Fruit fly (Drosophila melanogaster): ENCODE data around the gene TwdlY.

TwdlY gene

DNA sequence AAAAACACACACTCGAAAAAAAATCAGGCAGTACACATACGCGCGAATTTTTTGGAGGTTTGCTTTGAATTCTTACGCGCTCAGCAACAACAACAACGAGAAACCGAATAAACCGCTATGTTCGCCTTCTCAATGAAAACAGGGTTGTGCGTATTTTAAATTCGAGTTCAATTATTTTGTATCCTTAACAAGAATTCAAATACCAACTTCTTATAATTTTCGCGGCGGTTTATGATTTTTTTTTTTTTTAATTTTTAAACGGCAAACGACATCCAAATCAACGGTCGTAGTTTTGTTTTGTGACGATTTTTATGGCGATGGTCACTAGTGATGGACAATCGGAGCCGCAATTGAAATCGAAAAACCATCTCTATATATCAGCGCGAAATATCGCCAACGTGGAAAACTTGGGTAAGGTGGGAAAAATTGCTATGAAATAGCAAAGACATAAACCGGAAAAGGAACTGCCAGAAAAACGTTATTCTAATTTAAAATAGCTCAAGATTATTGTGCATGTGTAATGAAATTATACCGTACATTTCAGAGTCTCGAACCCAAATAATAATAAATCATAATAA is 16.9 kb downstream of the TwdlY start, which contains the start of gene goe (continued):
- TF ChIP-seq CG15479 (GFP tag; optimal IDR thresholded peaks at IDR 0.05) (no peak), grau (tag; optimal IDR thresholded peaks at IDR 0.05) (peak; percentile 76), mld (GFP tag; IDR thresholded peaks at IDR 0.05; ENCODE audit: partially characterized antibody) (peak; percentile 65; the same call in 1 of the 3 replicates), CG32772 (GFP tag; IDR thresholded peaks at IDR 0.05) (peak; percentile 70), CG2116 (GFP tag; optimal IDR thresholded peaks at IDR 0.05) (peak; percentile 87), danr (GFP tag; IDR thresholded peaks at IDR 0.05) (0 out of 2 replicates have a peak, but pooled peaks have one; percentile 32), CG18599 (GFP tag; optimal IDR thresholded peaks at IDR 0.05) (peak; percentile 73), Opbp (GFP tag; IDR thresholded peaks at IDR 0.05; ENCODE audit: partially characterized antibody) (peak; percentile 98), CG3163 (GFP tag; optimal IDR thresholded peaks at IDR 0.05) (peak; percentile 75), CG9727 (GFP tag; optimal IDR thresholded peaks at IDR 0.05) (peak; percentile 84), CG6689 (GFP tag; IDR thresholded peaks at IDR 0.05) (peak; percentile 57), Fer2 (tag; optimal IDR thresholded peaks at IDR 0.05) (peak; percentile 20), CG10147 (GFP tag; optimal IDR thresholded peaks at IDR 0.05) (peak; percentile 49), exex (tag; optimal IDR thresholded peaks at IDR 0.05) (peak; percentile 33), bcd (GFP tag; optimal IDR thresholded peaks at IDR 0.05) (peak; percentile 85), Kr (GFP tag; optimal IDR thresholded peaks at IDR 0.05) (no peak), knrl (GFP tag; IDR thresholded peaks at IDR 0.05; ENCODE audit: partially characterized antibody) (peak; percentile 87), CG14965 (GFP tag; optimal IDR thresholded peaks at IDR 0.05; ENCODE audit: borderline replicate concordance) (peak; percentile 37), CG7271 (tag; optimal IDR thresholded peaks at IDR 0.05) (peak; percentile 76), CG3726 (GFP tag; IDR thresholded peaks at IDR 0.05) (0 out of 3 replicates have a peak, but pooled peaks have one; percentile 28), jigr1 (GFP tag; IDR thresholded peaks at IDR 0.05) (no peak), lilli (GFP tag; optimal IDR thresholded peaks at IDR 0.05) (peak; percentile 85), CG10431 (GFP tag; optimal IDR thresholded peaks at IDR 0.05) (peak; percentile 57), dmrt99B (tag; optimal IDR thresholded peaks at IDR 0.05) (peak; percentile 24), ci (GFP tag; IDR thresholded peaks at IDR 0.05) (peak; percentile 96), Nf-YA (GFP tag; IDR thresholded peaks at IDR 0.05) (peak; percentile 57; the same call in 1 of the 2 replicates), CG10654 (GFP tag; optimal IDR thresholded peaks at IDR 0.05) (peak; percentile 74), Xrp1 (GFP tag; IDR thresholded peaks at IDR 0.05) (peak; percentile 54), Adf1 (GFP tag; IDR thresholded peaks at IDR 0.05) (peak; percentile 40), pum (GFP tag; optimal IDR thresholded peaks at IDR 0.05) (peak; percentile 66), Dref (GFP tag; IDR thresholded peaks at IDR 0.05) (peak; percentile 65), CG17568 (GFP tag; optimal IDR thresholded peaks at IDR 0.05) (peak; percentile 83), CG12744 (GFP tag; optimal IDR thresholded peaks at IDR 0.05) (peak; percentile 76), B-H2 (GFP tag; optimal IDR thresholded peaks at IDR 0.05) (peak; percentile 74), slou (GFP tag; optimal IDR thresholded peaks at IDR 0.05) (peak; percentile 86), Awh (GFP tag; IDR thresholded peaks at IDR 0.05) (peak; percentile 39; the same call in 1 of the 2 replicates), CG31365 (tag; optimal IDR thresholded peaks at IDR 0.05) (peak; percentile 43), fu2 (GFP tag; optimal IDR thresholded peaks at IDR 0.05) (peak; percentile 87), usp (GFP tag; optimal IDR thresholded peaks at IDR 0.05) (no peak), Blimp-1 (GFP tag; optimal IDR thresholded peaks at IDR 0.05) (peak; percentile 31), ssp (GFP tag; IDR thresholded peaks at IDR 0.05) (peak; percentile 63), Dbx (GFP tag; IDR thresholded peaks at IDR 0.05) (peak; percentile 90), CG2199 (GFP tag; IDR thresholded peaks at IDR 0.05) (peak; percentile 81), Eip74EF (GFP tag; optimal IDR thresholded peaks at IDR 0.05) (peak in 1 of 2 experiments; percentile 3), CG3281 (GFP tag; optimal IDR thresholded peaks at IDR 0.05) (peak; percentile 77), bowl (GFP tag; IDR thresholded peaks at IDR 0.05) (peak; percentile 62; the same call in 1 of the 2 replicates), Oaz (GFP tag; IDR thresholded peaks at IDR 0.05) (peak; percentile 71), Atf3 (GFP tag; optimal IDR thresholded peaks at IDR 0.05) (peak; percentile 74), CG2889 (GFP tag; IDR thresholded peaks at IDR 0.05) (no peak), cad (GFP tag; optimal IDR thresholded peaks at IDR 0.05) (no peak)

Measured in whole organism, embryonic.